Worm (Caenorhabditis elegans): ENCODE measurements around the gene str-30.
A peak's percentile ranks its signal among the peaks of the same experiment; 100 is the strongest.

The str-30 gene

ce11 chrV:3711544-3711943 is 13.3 kb upstream of the str-30 start:
- TF ChIP-seq C16A3.4 (tag; optimal IDR thresholded peaks at IDR 0.05) (no peak), tbx-2 (tag; optimal IDR thresholded peaks at IDR 0.05) (no peak), fkh-8 (tag; optimal IDR thresholded peaks at IDR 0.05) (no peak), isw-1 (GFP tag; IDR thresholded peaks at IDR 0.05) (no peak), ceh-8 (GFP tag; optimal IDR thresholded peaks at IDR 0.05) (no peak), skn-1 (tag; optimal IDR thresholded peaks at IDR 0.05) (no peak), alr-1 (tag; optimal IDR thresholded peaks at IDR 0.05; ENCODE audit: borderline replicate concordance) (no peak)

ce11 chrV:3712192-3712591 is 12.7 kb upstream of the str-30 start:
- TF ChIP-seq fkh-8 (tag; optimal IDR thresholded peaks at IDR 0.05) (peak; percentile 14), lsy-2 (tag; optimal IDR thresholded peaks at IDR 0.05) (peak in 1 of 2 experiments; percentile 1), grh-1 (GFP tag; IDR thresholded peaks at IDR 0.05) (no peak), tbx-2 (tag; optimal IDR thresholded peaks at IDR 0.05) (peak; percentile 8)

ce11 chrV:3712955-3713354 is 11.9 kb upstream of the str-30 start:
- peak; percentile 0 for TF ChIP-seq snu-23 (GFP tag; optimal IDR thresholded peaks at IDR 0.05)
- no peak for TF ChIP-seq xbp-1 (tag; optimal IDR thresholded peaks at IDR 0.05)

- TF ChIP-seq ceh-8 (GFP tag; optimal IDR thresholded peaks at IDR 0.05): peak; percentile 4
- 0 out of 2 replicates have a peak, but pooled peaks have one; percentile 74 for TF ChIP-seq ets-5 (GFP tag; IDR thresholded peaks at IDR 0.05)
- no peak for TF ChIP-seq tbx-2 (tag; optimal IDR thresholded peaks at IDR 0.05)
- no peak for TF ChIP-seq nhr-76 (tag; optimal IDR thresholded peaks at IDR 0.05)
These were observed 10.1 kb upstream of the str-30 start for ce11 chrV:3714750-3715149.

ce11 chrV:3715488-3716019 is 9.3 kb upstream of the str-30 start, which contains the start of gene nrsn-1:
Gene nrsn-1 (minus strand): TSS chrV:3715969.
- no peak for TF ChIP-seq elt-3 (tag; optimal IDR thresholded peaks at IDR 0.05)
- TF ChIP-seq hlh-17 (GFP tag; optimal IDR thresholded peaks at IDR 0.05; ENCODE audit: borderline replicate concordance): peak; percentile 2

ce11 chrV:3716279-3716887 is 8.5 kb upstream of the str-30 start:
- TF ChIP-seq elt-3 (tag; optimal IDR thresholded peaks at IDR 0.05): no peak
- no peak for TF ChIP-seq C16A3.4 (tag; optimal IDR thresholded peaks at IDR 0.05)
- TF ChIP-seq tlp-1 (tag; optimal IDR thresholded peaks at IDR 0.05): no peak
- TF ChIP-seq irx-1 (tag; optimal IDR thresholded peaks at IDR 0.05): no peak
- no peak for TF ChIP-seq pax-3 (tag; optimal IDR thresholded peaks at IDR 0.05)
- peak; percentile 24 for TF ChIP-seq mep-1 (tag; optimal IDR thresholded peaks at IDR 0.05)
- TF ChIP-seq nhr-77 (tag; optimal IDR thresholded peaks at IDR 0.05): no peak
- TF ChIP-seq lin-13 (GFP tag; optimal IDR thresholded peaks at IDR 0.05): no peak
- no peak for TF ChIP-seq unc-98 (GFP tag; IDR thresholded peaks at IDR 0.05)
- TF ChIP-seq lin-15B (tag; optimal IDR thresholded peaks at IDR 0.05): no peak
- TF ChIP-seq egl-13 (tag; optimal IDR thresholded peaks at IDR 0.05): peak; percentile 62
- no peak for TF ChIP-seq pag-3 (tag; optimal IDR thresholded peaks at IDR 0.05; ENCODE audit: borderline replicate concordance, insufficient read depth)
- TF ChIP-seq sup-37 (GFP tag; optimal IDR thresholded peaks at IDR 0.05): no peak
- TF ChIP-seq snu-23 (GFP tag; optimal IDR thresholded peaks at IDR 0.05): peak; percentile 35
- TF ChIP-seq fos-1 (tag; optimal IDR thresholded peaks at IDR 0.05): no peak
- TF ChIP-seq nhr-11 (tag; optimal IDR thresholded peaks at IDR 0.05): no peak
- peak; percentile 92 for TF ChIP-seq lin-14 (GFP tag; optimal IDR thresholded peaks at IDR 0.05)
- no peak for TF ChIP-seq jun-1 (tag; optimal IDR thresholded peaks at IDR 0.05)
- TF ChIP-seq nhr-76 (tag; optimal IDR thresholded peaks at IDR 0.05): no peak
- TF ChIP-seq nhr-85 (tag): no peak
- TF ChIP-seq egl-27 (tag; optimal IDR thresholded peaks at IDR 0.05): no peak
- TF ChIP-seq ceh-82 (tag; optimal IDR thresholded peaks at IDR 0.05): peak in 2 of 3 experiments; percentile 31 to 50
- peak; percentile 19 for TF ChIP-seq zag-1 (tag; optimal IDR thresholded peaks at IDR 0.05)
- no peak for TF ChIP-seq rnt-1 (tag; optimal IDR thresholded peaks at IDR 0.05)
- no peak for TF ChIP-seq hpl-2 (GFP tag; optimal IDR thresholded peaks at IDR 0.05)
- no peak for TF ChIP-seq ets-5 (GFP tag; IDR thresholded peaks at IDR 0.05)
- TF ChIP-seq ztf-11 (tag; optimal IDR thresholded peaks at IDR 0.05): no peak
- TF ChIP-seq mef-2 (tag; optimal IDR thresholded peaks at IDR 0.05): peak; percentile 19
- TF ChIP-seq mab-9 (GFP tag; IDR thresholded peaks at IDR 0.05): no peak
- TF ChIP-seq lsy-2 (tag; optimal IDR thresholded peaks at IDR 0.05): peak in 1 of 2 experiments; percentile 61
- peak in 1 of 3 experiments; percentile 16 for TF ChIP-seq dpl-1 (GFP tag; optimal IDR thresholded peaks at IDR 0.05)
